Fruit fly (Drosophila melanogaster) whole organism, embryonic: ENCODE results near the gene slow.

Source experiments
- CG12942 ChIP-seq: fragments of 200-800 bp; sonication (Bioruptor generic); optimal IDR thresholded peaks from 3 replicates; lab custom pipeline; 2016; ENCODE audit warnings: missing biosample characterization, missing genetic modification characterization
- CG3726 ChIP-seq: fragments of 200-800 bp; sonication (Bioruptor generic); IDR thresholded peaks from 3 replicates; pipeline ENCODE4, ENCODE4 v1.3.6; 2022; ENCODE audit warnings: missing biosample characterization, missing genetic modification characterization
- CG8478 ChIP-seq: fragments of >200 bp; optimal IDR thresholded peaks from 2 replicates; lab custom pipeline; 2018
- stwl ChIP-seq: fragments of 200-800 bp; sonication (Bioruptor generic); optimal IDR thresholded peaks from 3 replicates; lab custom pipeline; 2018; ENCODE audit warnings: missing biosample characterization, mild to moderate bottlenecking, missing genetic modification characterization, moderate library complexity
- tio ChIP-seq: fragments of 200-800 bp; sonication (Bioruptor generic); optimal IDR thresholded peaks from 2 replicates; lab custom pipeline; 2017; ENCODE audit warnings: missing biosample characterization, missing genetic modification characterization, inconsistent platforms

- TF ChIP-seq CG12942 (GFP tag; lab: Kevin White, UChicago) (no peak), CG8478 (lab: Kevin White, UChicago) (no peak), CG3726 (GFP tag; lab: Robert Waterston, UW) (no peak), stwl (tag; lab: Kevin White, UChicago) (no peak), tio (no peak)
Measured at dm6 chr3L:4426581-4426980, 42.3 kb downstream of the slow start.
